Fruit fly (Drosophila melanogaster): Measurements from ENCODE around the gene CG33514.

Gene CG33514

dm6 chr3L:4365197-4365596 lies at the start of gene CG33514:
TSS of gene CG33514 (plus strand) at chr3L:4365434.
- TF ChIP-seq noc (tag; optimal IDR thresholded peaks at IDR 0.05): no peak

dm6 chr3L:4318677-4319580 lies 46.3 kb upstream of the CG33514 start, which contains the start of gene PMP34:
TSS of gene PMP34 (plus strand) at chr3L:4318755.
- TF ChIP-seq noc (tag; optimal IDR thresholded peaks at IDR 0.05): no peak

- no peak for TF ChIP-seq noc (tag; optimal IDR thresholded peaks at IDR 0.05)
Measured at dm6 chr3L:4322032-4322617, 43.1 kb upstream of the CG33514 start, which contains the start of gene CG15014. TSS of gene CG15014 (minus strand) at chr3L:4322259.

- no peak for TF ChIP-seq noc (tag; optimal IDR thresholded peaks at IDR 0.05)
Measured at dm6 chr3L:4328048-4328447, 37.2 kb upstream of the CG33514 start.

- TF ChIP-seq noc (tag; optimal IDR thresholded peaks at IDR 0.05): no peak
Measured at dm6 chr3L:4336588-4336987, 28.6 kb upstream of the CG33514 start.

- no peak for TF ChIP-seq noc (tag; optimal IDR thresholded peaks at IDR 0.05)
Measured at dm6 chr3L:4339525-4339924, 25.7 kb upstream of the CG33514 start.

- TF ChIP-seq noc (tag; optimal IDR thresholded peaks at IDR 0.05): no peak
Measured at dm6 chr3L:4340227-4340626, 25.0 kb upstream of the CG33514 start.

dm6 chr3L:4341078-4341477 lies 24.2 kb upstream of the CG33514 start:
- no peak for TF ChIP-seq noc (tag; optimal IDR thresholded peaks at IDR 0.05)

- TF ChIP-seq noc (tag; optimal IDR thresholded peaks at IDR 0.05): no peak
Measured at dm6 chr3L:4346379-4346778, 18.9 kb upstream of the CG33514 start.

- TF ChIP-seq noc (tag; optimal IDR thresholded peaks at IDR 0.05): no peak
Measured at dm6 chr3L:4348072-4348471, 17.2 kb upstream of the CG33514 start.

- no peak for TF ChIP-seq noc (tag; optimal IDR thresholded peaks at IDR 0.05)
Measured at dm6 chr3L:4348839-4349238, 16.4 kb upstream of the CG33514 start.

- no peak for TF ChIP-seq noc (tag; optimal IDR thresholded peaks at IDR 0.05)
Measured at dm6 chr3L:4349314-4349713, 15.9 kb upstream of the CG33514 start.

dm6 chr3L:4352009-4352408 lies 13.2 kb upstream of the CG33514 start:
- no peak for TF ChIP-seq noc (tag; optimal IDR thresholded peaks at IDR 0.05)

dm6 chr3L:4352649-4353048 lies 12.6 kb upstream of the CG33514 start:
- TF ChIP-seq noc (tag; optimal IDR thresholded peaks at IDR 0.05): no peak

dm6 chr3L:4353657-4354075 lies 11.6 kb upstream of the CG33514 start:
- no peak for TF ChIP-seq noc (tag; optimal IDR thresholded peaks at IDR 0.05)

- peak; percentile 64 for TF ChIP-seq noc (tag; optimal IDR thresholded peaks at IDR 0.05)
Measured at dm6 chr3L:4354898-4355627, 10.2 kb upstream of the CG33514 start.

All from whole organism, larva.